Fruit fly (Drosophila melanogaster) whole organism, embryonic: Measurements from ENCODE around the gene CG31183.
A peak's percentile ranks its signal among the peaks of the same experiment; 100 is the strongest.

ENCODE experiments used
- ATbp ChIP-seq: fragments of 200-800 bp; sonication (Bioruptor generic); optimal IDR thresholded peaks from 2 replicates; lab custom pipeline; 2017; ENCODE audit warnings: missing biosample characterization, mild to moderate bottlenecking, missing genetic modification characterization, missing genetic modification reagents
- CG1024 ChIP-seq: fragments of 200-800 bp; sonication (Bioruptor generic); IDR thresholded peaks from 2 replicates; pipeline ENCODE4 v1.3.6; 2022; ENCODE audit warnings: missing biosample characterization, missing genetic modification characterization
- CG10267 ChIP-seq: fragments of 200-800 bp; sonication (Bioruptor generic); optimal IDR thresholded peaks from 2 replicates; lab custom pipeline; 2018; ENCODE audit warnings: missing biosample characterization, mild to moderate bottlenecking, missing genetic modification characterization, moderate library complexity
- CG10431 ChIP-seq: fragments of 200-800 bp; sonication (Bioruptor generic); optimal IDR thresholded peaks from 3 replicates; lab custom pipeline; 2018; ENCODE audit warnings: missing biosample characterization, mild to moderate bottlenecking, missing genetic modification characterization
- CG10543 ChIP-seq: fragments of 200-800 bp; sonication (Bioruptor generic); optimal IDR thresholded peaks from 3 replicates; lab custom pipeline; 2017; ENCODE audit warnings: missing biosample characterization, mild to moderate bottlenecking, missing genetic modification characterization, moderate library complexity
- CG11456 ChIP-seq: fragments of 200-800 bp; sonication (Bioruptor generic); IDR thresholded peaks from 3 replicates; pipeline ENCODE4 v1.3.6; 2022; ENCODE audit warnings: missing biosample characterization, missing genetic modification characterization
- CG12744 ChIP-seq: fragments of 200-800 bp; sonication (Bioruptor generic); optimal IDR thresholded peaks from 2 replicates; lab custom pipeline; 2016; ENCODE audit warnings: missing biosample characterization, missing genetic modification characterization
- CG13296 ChIP-seq: fragments of 200-800 bp; sonication (Bioruptor generic); optimal IDR thresholded peaks from 3 replicates; lab custom pipeline; 2018; ENCODE audit warnings: missing biosample characterization, mild to moderate bottlenecking, missing genetic modification characterization
- CG13775 ChIP-seq: fragments of 200-800 bp; sonication (Bioruptor generic); optimal IDR thresholded peaks from 3 replicates; lab custom pipeline; 2017; ENCODE audit warnings: missing biosample characterization, mild to moderate bottlenecking, missing genetic modification characterization
- CG15269 ChIP-seq: fragments of 200-800 bp; sonication (Bioruptor generic); optimal IDR thresholded peaks from 2 replicates; lab custom pipeline; 2018; ENCODE audit warnings: missing biosample characterization, mild to moderate bottlenecking, missing genetic modification characterization, moderate library complexity
- CG17912 ChIP-seq: fragments of 200-800 bp; sonication (Bioruptor generic); optimal IDR thresholded peaks from 2 replicates; lab custom pipeline; 2018; ENCODE audit warnings: missing biosample characterization, mild to moderate bottlenecking, missing genetic modification characterization
- CG18262 ChIP-seq: fragments of 200-800 bp; optimal IDR thresholded peaks from 3 replicates; lab custom pipeline; 2019; ENCODE audit warnings: missing biosample characterization, mild to moderate bottlenecking, missing genetic modification characterization, moderate library complexity
- CG2120 ChIP-seq: fragments of 200-800 bp; sonication (Bioruptor generic); optimal IDR thresholded peaks from 3 replicates; lab custom pipeline; 2016; ENCODE audit warnings: missing biosample characterization, missing genetic modification characterization
- CG32772 ChIP-seq: fragments of 200-800 bp; sonication (Bioruptor generic); IDR thresholded peaks from 2 replicates; pipeline ENCODE4 v1.3.6; 2022; ENCODE audit warnings: missing biosample characterization, missing genetic modification characterization
- CG33213 ChIP-seq: fragments of 200-800 bp; sonication (Bioruptor generic); optimal IDR thresholded peaks from 3 replicates; lab custom pipeline; 2016; ENCODE audit warnings: missing biosample characterization, missing genetic modification characterization
- CG34224 ChIP-seq: fragments of 200-800 bp; sonication (Bioruptor generic); IDR thresholded peaks from 3 replicates; pipeline ENCODE4 v1.3.6; 2022; ENCODE audit warnings: missing biosample characterization, missing genetic modification characterization; ENCODE audit not compliant: partially characterized antibody
- CG6689 ChIP-seq: fragments of 200-800 bp; sonication (Bioruptor generic); IDR thresholded peaks from 2 replicates; pipeline ENCODE4 v1.3.6; 2022; ENCODE audit warnings: missing biosample characterization, missing genetic modification characterization
- CG7271 ChIP-seq: fragments of 200-800 bp; sonication (Bioruptor generic); optimal IDR thresholded peaks from 2 replicates; lab custom pipeline; 2018; ENCODE audit warnings: missing biosample characterization, mild to moderate bottlenecking, missing genetic modification characterization, moderate library complexity
- CG7839 ChIP-seq: fragments of 200-800 bp; sonication (Bioruptor generic); optimal IDR thresholded peaks from 3 replicates; lab custom pipeline; 2018; ENCODE audit warnings: missing biosample characterization, mild to moderate bottlenecking, missing genetic modification characterization, moderate library complexity
- CG7928 ChIP-seq: fragments of 200-800 bp; sonication (Bioruptor generic); optimal IDR thresholded peaks from 2 replicates; lab custom pipeline; 2017; ENCODE audit warnings: missing biosample characterization, mild to moderate bottlenecking, missing genetic modification characterization
- CG8089 ChIP-seq: fragments of 200-800 bp; sonication (Bioruptor generic); optimal IDR thresholded peaks from 3 replicates; lab custom pipeline; 2016; ENCODE audit warnings: missing biosample characterization, missing genetic modification characterization
- CG9817 ChIP-seq: fragments of 200-800 bp; sonication (Bioruptor generic); optimal IDR thresholded peaks from 2 replicates; lab custom pipeline; 2018; ENCODE audit warnings: missing biosample characterization, mild to moderate bottlenecking, missing genetic modification characterization, moderate library complexity
- CG9932 ChIP-seq: fragments of 200-800 bp; sonication (Bioruptor generic); IDR thresholded peaks from 2 replicates; pipeline ENCODE4 v1.3.6; 2022; ENCODE audit warnings: missing biosample characterization, missing genetic modification characterization
- CHES-1-like ChIP-seq: fragments of 200-800 bp; sonication (Bioruptor generic); optimal IDR thresholded peaks from 2 replicates; lab custom pipeline; 2016; ENCODE audit warnings: missing biosample characterization, missing genetic modification characterization
- Doc2 ChIP-seq: fragments of 200-800 bp; sonication (Bioruptor generic); IDR thresholded peaks from 2 replicates; pipeline ENCODE4 v1.3.6; 2022; ENCODE audit warnings: missing biosample characterization, missing genetic modification characterization
- H15 ChIP-seq: fragments of 200-800 bp; sonication (Bioruptor generic); IDR thresholded peaks from 3 replicates; pipeline ENCODE4 v1.3.6; 2022; ENCODE audit warnings: missing biosample characterization, missing genetic modification characterization
- Kr ChIP-seq: fragments of 200-800 bp; sonication (Bioruptor generic); optimal IDR thresholded peaks from 2 replicates; lab custom pipeline; 2017; ENCODE audit warnings: missing biosample characterization, mild to moderate bottlenecking, missing genetic modification characterization
- Myb ChIP-seq: fragments of 200-800 bp; sonication (Bioruptor generic); optimal IDR thresholded peaks from 2 replicates; lab custom pipeline; 2016; ENCODE audit warnings: missing biosample characterization, missing genetic modification characterization
- NK7.1 ChIP-seq: fragments of 200-800 bp; sonication (Bioruptor generic); optimal IDR thresholded peaks from 3 replicates; lab custom pipeline; 2016; ENCODE audit warnings: missing biosample characterization, missing genetic modification characterization
- Nf-YC ChIP-seq: fragments of 200-800 bp; optimal IDR thresholded peaks from 3 replicates; lab custom pipeline; 2019; ENCODE audit warnings: missing biosample characterization, mild to moderate bottlenecking, missing genetic modification characterization, moderate library complexity
- Sin3A ChIP-seq: fragments of >200 bp; optimal IDR thresholded peaks from 2 replicates; lab custom pipeline; 2018
- TFAM ChIP-seq: fragments of 200-800 bp; sonication (Bioruptor generic); optimal IDR thresholded peaks from 2 replicates; lab custom pipeline; 2017; ENCODE audit warnings: missing biosample characterization, missing genetic modification characterization, inconsistent platforms
- cad ChIP-seq: fragments of >200 bp; optimal IDR thresholded peaks from 2 replicates; lab custom pipeline; 2017; ENCODE audit warnings: missing biosample characterization, missing genetic modification characterization
- chm ChIP-seq: fragments of 200-800 bp; sonication (Bioruptor generic); IDR thresholded peaks from 2 replicates; pipeline ENCODE4 v1.3.6; 2022; ENCODE audit warnings: missing biosample characterization, missing genetic modification characterization
- disco-r ChIP-seq: fragments of 200-800 bp; sonication (Bioruptor generic); optimal IDR thresholded peaks from 2 replicates; lab custom pipeline; 2016; ENCODE audit warnings: missing biosample characterization, missing genetic modification characterization
- dysf ChIP-seq: fragments of 200-800 bp; sonication (Bioruptor generic); IDR thresholded peaks from 3 replicates; pipeline ENCODE4 v1.3.6; 2022; ENCODE audit warnings: missing biosample characterization, missing genetic modification characterization
- eve ChIP-seq, 2 experiments: fragments of >200 bp; optimal IDR thresholded peaks; 2 replicates each; lab custom pipeline; 2017; ENCODE audit warnings: missing biosample characterization in 2 of 2, missing genetic modification characterization in 2 of 2
- ftz-f1 ChIP-seq: fragments of 200-800 bp; sonication (Bioruptor generic); optimal IDR thresholded peaks from 2 replicates; lab custom pipeline; 2016; ENCODE audit warnings: missing biosample characterization, missing genetic modification characterization
- gem ChIP-seq: fragments of 200-800 bp; sonication (Bioruptor generic); optimal IDR thresholded peaks from 2 replicates; lab custom pipeline; 2019; ENCODE audit warnings: missing biosample characterization, mild to moderate bottlenecking, missing genetic modification characterization, moderate library complexity
- jigr1 ChIP-seq: fragments of 200-800 bp; sonication (Bioruptor generic); IDR thresholded peaks from 3 replicates; pipeline ENCODE4 v1.3.6; 2022; ENCODE audit warnings: missing biosample characterization, missing genetic modification characterization
- jing ChIP-seq: fragments of 200-800 bp; sonication (Bioruptor generic); optimal IDR thresholded peaks from 2 replicates; lab custom pipeline; 2018; ENCODE audit warnings: missing biosample characterization, mild to moderate bottlenecking, missing genetic modification characterization
- jumu ChIP-seq: fragments of 200-800 bp; sonication (Bioruptor generic); optimal IDR thresholded peaks from 3 replicates; lab custom pipeline; 2016; ENCODE audit warnings: missing biosample characterization, missing genetic modification characterization
- peb ChIP-seq: fragments of 200-800 bp; sonication (Bioruptor generic); IDR thresholded peaks from 2 replicates; pipeline ENCODE4 v1.3.6; 2022; ENCODE audit warnings: missing biosample characterization, missing genetic modification characterization
- pita ChIP-seq: fragments of 200-800 bp; sonication (Bioruptor generic); optimal IDR thresholded peaks from 2 replicates; lab custom pipeline; 2017; ENCODE audit warnings: missing biosample characterization, mild to moderate bottlenecking, missing genetic modification characterization
- sisA ChIP-seq: fragments of 200-800 bp; sonication (Bioruptor generic); IDR thresholded peaks from 2 replicates; pipeline ENCODE4 v1.3.6; 2022; ENCODE audit warnings: missing biosample characterization, missing genetic modification characterization
- tll ChIP-seq, 2 experiments: fragments of 200-800 bp in 1 of 2; fragments of >200 bp in 1 of 2; sonication (Bioruptor generic) in 1 of 2; optimal IDR thresholded peaks; 2 replicates each; lab custom pipeline; 2017 to 2019; ENCODE audit warnings: missing biosample characterization in 2 of 2, missing genetic modification characterization in 2 of 2, mild to moderate bottlenecking in 1 of 2, moderate library complexity in 1 of 2
- tx ChIP-seq: fragments of 200-800 bp; sonication (Bioruptor generic); optimal IDR thresholded peaks from 2 replicates; lab custom pipeline; 2016; ENCODE audit warnings: missing biosample characterization, missing genetic modification characterization
- wek ChIP-seq: fragments of 200-800 bp; sonication (Bioruptor generic); optimal IDR thresholded peaks from 3 replicates; lab custom pipeline; 2018; ENCODE audit warnings: missing biosample characterization, mild to moderate bottlenecking, missing genetic modification characterization, moderate library complexity
- zen ChIP-seq: fragments of 200-800 bp; sonication (Bioruptor generic); optimal IDR thresholded peaks from 3 replicates; lab custom pipeline; 2018; ENCODE audit warnings: missing biosample characterization, mild to moderate bottlenecking, missing genetic modification characterization, moderate library complexity

CG31183 gene

dm6 chr3R:15836864-15837824, 38.6 kb downstream of the CG31183 start, which contains the start of the genes ND-23 and spn-E (continued):
- TF ChIP-seq CG6689 (GFP tag; lab: Robert Waterston, UW) (peak; percentile 57; the same call in 1 of the 2 replicates), ATbp (GFP tag; lab: Kevin White, UChicago) (no peak), Doc2 (GFP tag; lab: Robert Waterston, UW) (no peak), Sin3A (lab: Kevin White, UChicago) (no peak), disco-r (GFP tag; lab: Kevin White, UChicago) (no peak), CG15269 (peak; percentile 45), CG10267 (peak; percentile 93), CG10543 (GFP tag; lab: Kevin White, UChicago) (peak; percentile 47), CG2120 (GFP tag; lab: Kevin White, UChicago) (peak; percentile 15), H15 (no peak), tll (GFP tag; optimal IDR thresholded peaks at IDR 0.05; lab: Kevin White, UChicago) (peak in 1 of 2 experiments; percentile 55), peb (GFP tag; lab: Robert Waterston, UW) (no peak), Myb (peak; percentile 36), CG11456 (GFP tag; lab: Robert Waterston, UW) (no peak), jing (GFP tag; lab: Kevin White, UChicago) (no peak), gem (tag; lab: Kevin White, UChicago) (peak; percentile 85), CG7928 (no peak), dysf (GFP tag; lab: Robert Waterston, UW) (peak; percentile 16; the same call in 1 of the 3 replicates), sisA (GFP tag; lab: Robert Waterston, UW) (no peak; the same call in 1 of the 2 replicates), TFAM (GFP tag; lab: Kevin White, UChicago) (no peak), pita (GFP tag; lab: Kevin White, UChicago) (no peak), CG7839 (tag; lab: Kevin White, UChicago) (peak; percentile 70), CG18262 (tag; lab: Kevin White, UChicago) (peak; percentile 69), tx (GFP tag; lab: Kevin White, UChicago) (no peak), CG7271 (tag; lab: Kevin White, UChicago) (peak; percentile 3), CG9932 (GFP tag; lab: Robert Waterston, UW) (peak; percentile 72), cad (GFP tag; lab: Kevin White, UChicago) (no peak), CG10431 (no peak), CG34224 (peak; percentile 57; the same call in 1 of the 3 replicates), CG32772 (GFP tag; lab: Robert Waterston, UW) (0 out of 2 replicates have a peak, but pooled peaks have one; percentile 28), CG8089 (GFP tag; lab: Kevin White, UChicago) (no peak), NK7.1 (GFP tag; lab: Kevin White, UChicago) (no peak), CG13775 (GFP tag; lab: Kevin White, UChicago) (peak; percentile 56), ftz-f1 (no peak), Kr (GFP tag; lab: Kevin White, UChicago) (no peak), Nf-YC (tag; lab: Kevin White, UChicago) (no peak), CG12744 (GFP tag; lab: Kevin White, UChicago) (no peak), CG17912 (GFP tag; lab: Kevin White, UChicago) (no peak), eve (GFP tag; optimal IDR thresholded peaks at IDR 0.05; lab: Kevin White, UChicago) (no peak), CG13296 (GFP tag; lab: Kevin White, UChicago) (peak; percentile 21), jigr1 (GFP tag; lab: Robert Waterston, UW) (no peak), zen (tag; lab: Kevin White, UChicago) (peak; percentile 69), CG33213 (no peak), jumu (GFP tag; lab: Kevin White, UChicago) (no peak), CG1024 (no peak), wek (peak; percentile 93), CG9817 (peak; percentile 49), chm (GFP tag; lab: Robert Waterston, UW) (no peak), CHES-1-like (no peak)
